Worm (Caenorhabditis elegans): ENCODE measurements around the gene srg-41.

The srg-41 gene

ce11 chrV:11161791-11162190, at the start of gene srg-41:
srg-41 (minus strand) TSS chrV:11161891.
- TF ChIP-seq him-1 (tag; optimal IDR thresholded peaks at IDR 0.05) = no peak
- no peak for TF ChIP-seq W03F9.2 (tag; optimal IDR thresholded peaks at IDR 0.05)
- TF ChIP-seq dao-5 (tag; optimal IDR thresholded peaks at IDR 0.05) = no peak

ce11 chrV:11211323-11211722, 49.6 kb upstream of the srg-41 start:
- no peak for TF ChIP-seq W03F9.2 (tag; optimal IDR thresholded peaks at IDR 0.05)
- TF ChIP-seq him-1 (tag; optimal IDR thresholded peaks at IDR 0.05) = no peak
- no peak for TF ChIP-seq dao-5 (tag; optimal IDR thresholded peaks at IDR 0.05)

- TF ChIP-seq dao-5 (tag; optimal IDR thresholded peaks at IDR 0.05) (no peak), him-1 (tag; optimal IDR thresholded peaks at IDR 0.05) (no peak), W03F9.2 (tag; optimal IDR thresholded peaks at IDR 0.05) (no peak)
These were observed 47.9 kb upstream of the srg-41 start for ce11 chrV:11209452-11210188.

- no peak for TF ChIP-seq W03F9.2 (tag; optimal IDR thresholded peaks at IDR 0.05)
- no peak for TF ChIP-seq him-1 (tag; optimal IDR thresholded peaks at IDR 0.05)
- no peak for TF ChIP-seq dao-5 (tag; optimal IDR thresholded peaks at IDR 0.05)
These were observed 44.8 kb upstream of the srg-41 start for ce11 chrV:11206467-11206866.

- no peak for TF ChIP-seq dao-5 (tag; optimal IDR thresholded peaks at IDR 0.05)
- TF ChIP-seq W03F9.2 (tag; optimal IDR thresholded peaks at IDR 0.05) = no peak
- no peak for TF ChIP-seq him-1 (tag; optimal IDR thresholded peaks at IDR 0.05)
These were observed 42.8 kb upstream of the srg-41 start for ce11 chrV:11204452-11204851.

- TF ChIP-seq W03F9.2 (tag; optimal IDR thresholded peaks at IDR 0.05) = no peak
- no peak for TF ChIP-seq him-1 (tag; optimal IDR thresholded peaks at IDR 0.05)
- no peak for TF ChIP-seq dao-5 (tag; optimal IDR thresholded peaks at IDR 0.05)
These were observed 40.3 kb upstream of the srg-41 start, which contains the start of gene K10D6.4 for ce11 chrV:11201826-11202565. K10D6.4 (plus strand) TSS chrV:11201925.

ce11 chrV:11200316-11200715, 38.6 kb upstream of the srg-41 start, which contains the start of gene K10D6.3:
K10D6.3 (plus strand) TSS chrV:11200616.
- TF ChIP-seq him-1 (tag; optimal IDR thresholded peaks at IDR 0.05) = no peak
- no peak for TF ChIP-seq dao-5 (tag; optimal IDR thresholded peaks at IDR 0.05)
- TF ChIP-seq W03F9.2 (tag; optimal IDR thresholded peaks at IDR 0.05) = no peak

- no peak for TF ChIP-seq W03F9.2 (tag; optimal IDR thresholded peaks at IDR 0.05)
- TF ChIP-seq him-1 (tag; optimal IDR thresholded peaks at IDR 0.05) = no peak
- no peak for TF ChIP-seq dao-5 (tag; optimal IDR thresholded peaks at IDR 0.05)
These were observed 37.8 kb upstream of the srg-41 start for ce11 chrV:11199497-11199896.

ce11 chrV:11198094-11198493, 36.4 kb upstream of the srg-41 start:
- TF ChIP-seq dao-5 (tag; optimal IDR thresholded peaks at IDR 0.05) (no peak), W03F9.2 (tag; optimal IDR thresholded peaks at IDR 0.05) (no peak)

- TF ChIP-seq W03F9.2 (tag; optimal IDR thresholded peaks at IDR 0.05) (no peak), dao-5 (tag; optimal IDR thresholded peaks at IDR 0.05) (no peak), him-1 (tag; optimal IDR thresholded peaks at IDR 0.05) (no peak)
These were observed 35.1 kb upstream of the srg-41 start for ce11 chrV:11196631-11197258.

- TF ChIP-seq dao-5 (tag; optimal IDR thresholded peaks at IDR 0.05) = no peak
- TF ChIP-seq W03F9.2 (tag; optimal IDR thresholded peaks at IDR 0.05) = no peak
- no peak for TF ChIP-seq him-1 (tag; optimal IDR thresholded peaks at IDR 0.05)
These were observed 34.4 kb upstream of the srg-41 start, which contains the start of gene clc-6 for ce11 chrV:11196109-11196508. clc-6 (minus strand) TSS chrV:11196209.

- TF ChIP-seq him-1 (tag; optimal IDR thresholded peaks at IDR 0.05) = no peak
- TF ChIP-seq W03F9.2 (tag; optimal IDR thresholded peaks at IDR 0.05) = no peak
- no peak for TF ChIP-seq dao-5 (tag; optimal IDR thresholded peaks at IDR 0.05)
These were observed 29.3 kb upstream of the srg-41 start, which contains the start of gene lgc-49 for ce11 chrV:11190983-11191382. lgc-49 (plus strand) TSS chrV:11191283.

ce11 chrV:11182925-11183324, 21.2 kb upstream of the srg-41 start, which contains the start of gene cnc-10:
cnc-10 (plus strand) TSS chrV:11183225.
- no peak for TF ChIP-seq him-1 (tag; optimal IDR thresholded peaks at IDR 0.05)
- no peak for TF ChIP-seq dao-5 (tag; optimal IDR thresholded peaks at IDR 0.05)
- TF ChIP-seq W03F9.2 (tag; optimal IDR thresholded peaks at IDR 0.05) = no peak

ce11 chrV:11180951-11181350, 19.3 kb upstream of the srg-41 start:
- TF ChIP-seq dao-5 (tag; optimal IDR thresholded peaks at IDR 0.05) (no peak), W03F9.2 (tag; optimal IDR thresholded peaks at IDR 0.05) (no peak), him-1 (tag; optimal IDR thresholded peaks at IDR 0.05) (no peak)

Data from whole organism, L4/young adult.